Fruit fly (Drosophila melanogaster): ENCODE data around the gene CG15042.

Gene CG15042

dm6 chrX:18541915-18542314, 13.8 kb upstream of the CG15042 start (continued):
- TF ChIP-seq cas (GFP tag; IDR thresholded peaks at IDR 0.05) = no peak
- no peak for TF ChIP-seq CG10274 (GFP tag; optimal IDR thresholded peaks at IDR 0.05)
- TF ChIP-seq CG1233 (GFP tag; optimal IDR thresholded peaks at IDR 0.05) = no peak
- no peak for TF ChIP-seq CG9932 (GFP tag; IDR thresholded peaks at IDR 0.05)
- TF ChIP-seq caup (GFP tag; optimal IDR thresholded peaks at IDR 0.05; ENCODE audit: severe bottlenecking) = no peak
- TF ChIP-seq Deaf1 (tag; optimal IDR thresholded peaks at IDR 0.05) = no peak
- no peak for TF ChIP-seq esg (GFP tag; conservative IDR thresholded peaks at IDR 0.05)
- TF ChIP-seq CG7963 (GFP tag; IDR thresholded peaks at IDR 0.05; ENCODE audit: partially characterized antibody) = no peak
- TF ChIP-seq C15 (GFP tag; IDR thresholded peaks at IDR 0.05) = no peak
- no peak for TF ChIP-seq ara (GFP tag; IDR thresholded peaks at IDR 0.05)
- no peak for TF ChIP-seq Max (GFP tag; optimal IDR thresholded peaks at IDR 0.05)
- no peak for TF ChIP-seq CG8924 (tag; optimal IDR thresholded peaks at IDR 0.05)
- TF ChIP-seq sim (GFP tag; IDR thresholded peaks at IDR 0.05) = no peak
- TF ChIP-seq tx (GFP tag; optimal IDR thresholded peaks at IDR 0.05) = no peak
- no peak for TF ChIP-seq BEAF-32 (GFP tag; optimal IDR thresholded peaks at IDR 0.05)
- no peak for TF ChIP-seq CG13894 (tag; optimal IDR thresholded peaks at IDR 0.05)
- peak; percentile 12 to 16 for TF ChIP-seq chif (GFP tag; optimal IDR thresholded peaks at IDR 0.05)
- TF ChIP-seq CG18011 (GFP tag; optimal IDR thresholded peaks at IDR 0.05) = no peak
- no peak for TF ChIP-seq CG9727 (GFP tag; optimal IDR thresholded peaks at IDR 0.05)
- no peak for TF ChIP-seq slp2 (GFP tag; optimal IDR thresholded peaks at IDR 0.05)
- TF ChIP-seq CG13123 (GFP tag; optimal IDR thresholded peaks at IDR 0.05) = no peak
- no peak for TF ChIP-seq CG7271 (tag; optimal IDR thresholded peaks at IDR 0.05)
- no peak for TF ChIP-seq bbx (GFP tag; IDR thresholded peaks at IDR 0.05; ENCODE audit: partially characterized antibody)
- peak; percentile 44 for TF ChIP-seq CG11504 (tag; optimal IDR thresholded peaks at IDR 0.05)
- no peak for TF ChIP-seq cg (GFP tag; optimal IDR thresholded peaks at IDR 0.05)
- no peak for TF ChIP-seq CkIIα-i1 (GFP tag; IDR thresholded peaks at IDR 0.05)
- TF ChIP-seq Hr51 (GFP tag; optimal IDR thresholded peaks at IDR 0.05) = no peak
- TF ChIP-seq br (optimal IDR thresholded peaks at IDR 0.05) = no peak
- peak; percentile 38; the same call in 1 of the 2 replicates for TF ChIP-seq sisA (GFP tag; IDR thresholded peaks at IDR 0.05)

- TF ChIP-seq MTF-1 (GFP tag; optimal IDR thresholded peaks at IDR 0.05; ENCODE audit: borderline replicate concordance) = no peak
- no peak for TF ChIP-seq ssp (GFP tag; IDR thresholded peaks at IDR 0.05)
- TF ChIP-seq hkb (optimal IDR thresholded peaks at IDR 0.05) = no peak
- TF ChIP-seq hkb (GFP tag; IDR thresholded peaks at IDR 0.05) = no peak
- TF ChIP-seq CG6813 (GFP tag; optimal IDR thresholded peaks at IDR 0.05) = no peak
- peak; percentile 7 for TF ChIP-seq Blimp-1 (GFP tag; optimal IDR thresholded peaks at IDR 0.05)
- peak; percentile 14 for TF ChIP-seq phol (tag; optimal IDR thresholded peaks at IDR 0.05)
- TF ChIP-seq NC2α (GFP tag; optimal IDR thresholded peaks at IDR 0.05) = no peak
- 0 out of 2 replicates have a peak, but pooled peaks have one; percentile 14 for TF ChIP-seq Ptx1 (GFP tag; IDR thresholded peaks at IDR 0.05)
- TF ChIP-seq Ssrp (tag; optimal IDR thresholded peaks at IDR 0.05) = peak; percentile 24
- TF ChIP-seq CG10979 (tag; optimal IDR thresholded peaks at IDR 0.05) = peak; percentile 35
- no peak for TF ChIP-seq CG16779 (GFP tag; IDR thresholded peaks at IDR 0.05)
- TF ChIP-seq Deaf1 (tag; optimal IDR thresholded peaks at IDR 0.05) = no peak
- peak; percentile 12 to 45 for TF ChIP-seq bsh (GFP tag; optimal IDR thresholded peaks at IDR 0.05)
- no peak for TF ChIP-seq CG13296 (GFP tag; optimal IDR thresholded peaks at IDR 0.05)
- TF ChIP-seq MBD-R2 (GFP tag; IDR thresholded peaks at IDR 0.05) = no peak
- TF ChIP-seq gem (tag; optimal IDR thresholded peaks at IDR 0.05) = peak; percentile 21
- no peak for TF ChIP-seq CG32772 (GFP tag; IDR thresholded peaks at IDR 0.05)
- peak; percentile 11 for TF ChIP-seq CG11504 (tag; optimal IDR thresholded peaks at IDR 0.05)
- no peak for TF ChIP-seq trem (tag; optimal IDR thresholded peaks at IDR 0.05)
- 0 out of 3 replicates have a peak, but pooled peaks have one; percentile 17 for TF ChIP-seq CG17361 (GFP tag; IDR thresholded peaks at IDR 0.05)
- peak; percentile 37; the same call in 1 of the 2 replicates for TF ChIP-seq Drgx (GFP tag; IDR thresholded peaks at IDR 0.05)
- no peak for TF ChIP-seq CHES-1-like (GFP tag; optimal IDR thresholded peaks at IDR 0.05)
- TF ChIP-seq CG30020 (tag; optimal IDR thresholded peaks at IDR 0.05) = no peak
- peak; percentile 26 for TF ChIP-seq dmrt11E (tag; optimal IDR thresholded peaks at IDR 0.05)
Observed at dm6 chrX:18540268-18540667, 12.2 kb upstream of the CG15042 start.
